Worm (Caenorhabditis elegans) whole organism, dauer: ENCODE measurements around the gene cutl-28.

Experiments used
- unc-62 ChIP-seq: sonication (generic microtip); optimal IDR thresholded peaks from 2 replicates; lab custom pipeline; 2017; ENCODE audit warnings: missing biosample characterization, missing genetic modification reagents, missing genetic modification characterization

Gene cutl-28

ce11 chrIV:670455-670854 lies 13.8 kb upstream of the cutl-28 start, which contains the start of gene K11H12.11:
Gene K11H12.11 (minus strand): TSS chrIV:670555.
- TF ChIP-seq unc-62 (GFP tag; lab: Kevin White, UChicago): no peak

ce11 chrIV:673313-673712 lies 11.0 kb upstream of the cutl-28 start, which contains the start of gene K11H12.3:
Gene K11H12.3 (minus strand): TSS chrIV:673480.
- no peak for TF ChIP-seq unc-62 (GFP tag; lab: Kevin White, UChicago)

- TF ChIP-seq unc-62 (GFP tag; lab: Kevin White, UChicago): no peak
Measured at ce11 chrIV:675471-676159, 8.7 kb upstream of the cutl-28 start, which contains the start of the genes K11H12.4 and K11H12.10. Gene K11H12.4 (minus strand): TSS chrIV:675883. Gene K11H12.10 (plus strand): TSS chrIV:676075.

DNA sequence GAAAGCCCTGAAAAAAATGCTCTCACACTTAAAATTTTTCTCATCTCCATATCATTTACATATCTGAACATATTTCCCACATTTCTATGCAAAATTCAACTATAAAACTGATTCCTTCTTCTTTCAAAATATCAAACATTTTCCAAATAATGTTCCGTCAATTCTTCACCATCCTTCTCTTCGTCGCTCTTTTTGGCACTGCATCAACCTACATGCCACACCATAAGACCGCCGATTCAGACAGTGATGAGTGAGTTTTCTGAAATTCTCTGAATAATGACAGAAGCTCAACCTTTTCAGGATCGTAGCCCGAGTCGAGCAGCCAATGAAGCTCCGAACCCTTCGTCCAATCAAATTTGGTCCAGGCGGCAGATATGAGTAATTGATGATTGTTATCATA lies 8.0 kb upstream of the cutl-28 start, which contains the start of gene K11H12.5:
Gene K11H12.5 (plus strand): TSS at position 301 of the 400 bp plus-strand sequence.
- no peak for TF ChIP-seq unc-62 (GFP tag; lab: Kevin White, UChicago)

ce11 chrIV:682726-683340 lies 1.5 kb upstream of the cutl-28 start:
- TF ChIP-seq unc-62 (GFP tag; lab: Kevin White, UChicago): no peak

ce11 chrIV:684748-685147 lies 451 bp downstream of the cutl-28 start:
- TF ChIP-seq unc-62 (GFP tag; lab: Kevin White, UChicago): no peak

DNA sequence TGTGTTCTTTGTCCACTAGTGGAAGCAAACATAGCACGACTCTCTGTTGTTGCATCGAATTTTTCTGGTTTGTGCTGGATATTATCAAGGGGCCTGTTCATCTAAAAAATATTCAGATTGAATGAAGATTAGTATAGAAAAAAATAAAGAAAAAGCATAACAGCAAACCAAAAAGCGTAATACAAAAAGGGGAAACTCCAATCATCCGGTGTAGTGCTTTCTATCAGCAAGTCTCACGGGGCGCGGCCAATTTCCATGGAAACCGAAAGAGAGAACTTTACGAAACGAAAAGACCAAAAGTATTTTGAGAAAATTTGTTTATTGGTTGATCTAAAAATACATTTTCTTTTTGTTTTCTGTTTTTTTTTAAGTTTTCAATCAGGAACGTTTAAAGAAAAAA lies 14.0 kb downstream of the cutl-28 start, which contains the start of gene Y55F3C.17:
Gene Y55F3C.17 (minus strand): TSS at position 101 of the 400 bp plus-strand sequence.
- TF ChIP-seq unc-62 (GFP tag; lab: Kevin White, UChicago): no peak

DNA sequence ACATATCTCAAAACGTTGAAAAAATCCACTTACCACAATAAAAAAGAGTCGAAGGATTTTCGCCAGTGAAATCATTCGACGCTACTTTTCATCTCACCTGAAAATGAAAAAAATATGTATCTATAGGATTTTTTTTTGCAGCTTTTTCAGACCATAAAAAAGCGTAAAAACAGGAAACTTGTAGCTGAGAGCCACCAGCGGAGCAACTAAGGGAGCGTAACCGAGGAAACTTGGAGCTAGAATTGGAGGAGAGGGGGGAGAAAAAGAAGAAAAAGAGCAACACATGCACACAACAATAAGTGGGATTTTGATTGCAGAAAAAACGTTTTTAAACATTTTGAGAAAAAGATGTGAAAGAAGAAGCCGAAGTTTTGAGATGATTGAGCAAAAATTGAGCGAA lies 23.3 kb downstream of the cutl-28 start, which contains the start of gene cutl-26:
Gene cutl-26 (minus strand): TSS at position 101 of the 400 bp plus-strand sequence.
- TF ChIP-seq unc-62 (GFP tag; lab: Kevin White, UChicago): no peak

- no peak for TF ChIP-seq unc-62 (GFP tag; lab: Kevin White, UChicago)
Measured at ce11 chrIV:715433-715832, 31.1 kb downstream of the cutl-28 start.

- no peak for TF ChIP-seq unc-62 (GFP tag; lab: Kevin White, UChicago)
Measured at ce11 chrIV:716323-716722, 32.0 kb downstream of the cutl-28 start, which contains the start of gene clec-164. Gene clec-164 (plus strand): TSS chrIV:716623.

DNA sequence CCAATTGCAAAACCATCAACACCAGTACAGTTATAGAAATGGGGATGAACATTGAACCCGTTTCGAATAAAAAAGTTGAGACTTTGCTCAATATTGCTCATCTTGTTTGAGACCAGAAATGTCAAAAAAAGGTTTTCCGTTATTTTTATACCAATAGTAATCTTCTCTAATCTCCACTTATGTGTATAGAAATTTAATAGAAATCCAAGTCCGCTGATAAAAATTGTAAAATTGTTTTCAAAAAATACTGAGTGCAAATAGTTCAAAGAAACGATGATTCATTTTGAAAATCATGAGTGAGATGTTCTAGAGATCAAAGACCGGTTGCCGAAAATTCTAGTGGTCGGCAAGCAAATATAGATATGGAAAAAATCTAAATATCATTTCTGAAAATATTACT lies 35.1 kb downstream of the cutl-28 start, which contains the start of gene Y55F3C.10:
Gene Y55F3C.10 (minus strand): TSS at position 101 of the 400 bp plus-strand sequence.
- TF ChIP-seq unc-62 (GFP tag; lab: Kevin White, UChicago): no peak

DNA sequence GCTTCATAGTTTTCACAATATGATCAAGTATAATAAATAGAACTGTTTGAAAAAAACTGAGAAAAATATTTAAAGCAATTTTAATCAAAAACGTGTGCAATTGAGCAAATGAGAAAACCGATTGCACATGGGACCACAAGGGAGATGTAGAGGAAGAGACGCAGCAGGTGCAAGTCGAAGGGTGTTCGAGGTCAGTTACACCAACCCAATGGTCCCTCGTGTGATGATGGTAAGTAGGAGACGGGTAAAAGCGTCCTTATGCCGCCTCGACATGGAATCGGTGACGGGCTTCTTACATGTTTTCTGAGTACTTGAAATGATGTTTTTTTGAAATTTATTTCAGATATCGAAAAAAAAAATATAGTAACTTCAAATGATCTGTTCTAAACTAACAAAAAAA lies 43.8 kb downstream of the cutl-28 start, which contains the start of gene Y55F3C.9:
Gene Y55F3C.9 (minus strand): TSS at position 101 of the 400 bp plus-strand sequence.
- no peak for TF ChIP-seq unc-62 (GFP tag; lab: Kevin White, UChicago)

ce11 chrIV:730937-731336 lies 46.6 kb downstream of the cutl-28 start, which contains the start of gene srt-24:
Gene srt-24 (minus strand): TSS chrIV:731037.
- TF ChIP-seq unc-62 (GFP tag; lab: Kevin White, UChicago): no peak

- no peak for TF ChIP-seq unc-62 (GFP tag; lab: Kevin White, UChicago)
Measured at ce11 chrIV:736447-736846, 52.1 kb downstream of the cutl-28 start, which contains the start of gene kvs-5. Gene kvs-5 (plus strand): TSS chrIV:736747.
